Worm (Caenorhabditis elegans) whole organism, L2 larva: ENCODE data around the gene nhr-6.
A peak's percentile ranks its signal among the peaks of the same experiment; 100 is the strongest.

ENCODE experiments used
- C34F6.9 ChIP-seq: fragments of 150-350 bp; optimal IDR thresholded peaks from 2 replicates; lab custom pipeline; 2014; ENCODE audit warnings: missing biosample characterization, missing genetic modification characterization
- F13H6.1 ChIP-seq: sonication (generic microtip); optimal IDR thresholded peaks from 2 replicates; lab custom pipeline; 2016; ENCODE audit warnings: missing genetic modification characterization, missing compliant biosample characterization
- R02D3.7 ChIP-seq: fragments of 150-350 bp; optimal IDR thresholded peaks from 2 replicates; lab custom pipeline; 2014; ENCODE audit warnings: missing biosample characterization, missing genetic modification characterization
- Y55F3AM.14 ChIP-seq: fragments of 200-800 bp; sonication (Bioruptor generic); optimal IDR thresholded peaks from 2 replicates; lab custom pipeline; 2018; ENCODE audit warnings: mild to moderate bottlenecking, missing genetic modification characterization, missing compliant biosample characterization
- ZK546.5 ChIP-seq: sonication (generic microtip); optimal IDR thresholded peaks from 2 replicates; lab custom pipeline; 2017; ENCODE audit warnings: missing biosample characterization, missing genetic modification characterization
- ama-1 ChIP-seq: fragments of 150-350 bp; optimal IDR thresholded peaks from 2 replicates; lab custom pipeline; 2018; ENCODE audit warnings: inconsistent platforms
- blmp-1 ChIP-seq: sonication (generic microtip); optimal IDR thresholded peaks from 2 replicates; lab custom pipeline; 2017; ENCODE audit warnings: missing genetic modification characterization, mild to moderate bottlenecking, missing compliant biosample characterization, antibody characterized with exemption, moderate library complexity; ENCODE audit not compliant: insufficient read depth
- crh-2 ChIP-seq: sonication (generic microtip); optimal IDR thresholded peaks from 2 replicates; lab custom pipeline; 2017; ENCODE audit warnings: missing biosample characterization, missing genetic modification characterization
- egl-27 ChIP-seq: sonication (generic microtip); optimal IDR thresholded peaks from 3 replicates; lab custom pipeline; 2017; ENCODE audit warnings: missing biosample characterization, missing genetic modification reagents, missing genetic modification characterization
- fos-1 ChIP-seq: fragments of 150-350 bp; optimal IDR thresholded peaks from 2 replicates; lab custom pipeline; 2014; ENCODE audit warnings: missing biosample characterization, missing genetic modification characterization
- lin-11 ChIP-seq: fragments of 150-350 bp; sonication (generic microtip); optimal IDR thresholded peaks from 2 replicates; lab custom pipeline; 2014; ENCODE audit warnings: missing biosample characterization, missing genetic modification characterization, inconsistent platforms, mixed read lengths
- lin-13 ChIP-seq: fragments of 150-350 bp; optimal IDR thresholded peaks from 2 replicates; lab custom pipeline; 2014; ENCODE audit warnings: missing biosample characterization, missing genetic modification reagents, missing genetic modification characterization
- lin-39 ChIP-seq: fragments of 150-350 bp; optimal IDR thresholded peaks from 2 replicates; lab custom pipeline; 2014; ENCODE audit warnings: missing biosample characterization, missing genetic modification reagents, missing genetic modification characterization
- lsy-2 ChIP-seq, 2 experiments: fragments of 150-350 bp in 1 of 2; sonication (generic microtip) in 1 of 2; optimal IDR thresholded peaks; 2 replicates each; lab custom pipeline; 2014 to 2017; ENCODE audit warnings: missing biosample characterization in 2 of 2, missing genetic modification characterization in 2 of 2
- mab-5 ChIP-seq: fragments of 150-350 bp; optimal IDR thresholded peaks from 2 replicates; lab custom pipeline; 2014; ENCODE audit warnings: missing biosample characterization, missing genetic modification characterization
- mbf-1 ChIP-seq: sonication (generic microtip); optimal IDR thresholded peaks from 2 replicates; lab custom pipeline; 2017; ENCODE audit warnings: missing biosample characterization, missing genetic modification characterization
- mdl-1 ChIP-seq, 2 experiments: fragments of 150-350 bp in 1 of 2; sonication (generic microtip) in 1 of 2; optimal IDR thresholded peaks; 2 replicates each; lab custom pipeline; 2017; ENCODE audit warnings: missing biosample characterization in 2 of 2, missing genetic modification characterization in 2 of 2
- nhr-12 ChIP-seq: fragments of 150-350 bp; optimal IDR thresholded peaks from 2 replicates; lab custom pipeline; 2014; ENCODE audit warnings: missing biosample characterization, missing genetic modification characterization
- nhr-129 ChIP-seq: fragments of 150-350 bp; optimal IDR thresholded peaks from 2 replicates; lab custom pipeline; 2014; ENCODE audit warnings: missing biosample characterization, missing genetic modification characterization
- nhr-21 ChIP-seq: fragments of 150-350 bp; optimal IDR thresholded peaks from 2 replicates; lab custom pipeline; 2014; ENCODE audit warnings: missing biosample characterization, missing genetic modification characterization
- nhr-23 ChIP-seq: fragments of 150-350 bp; optimal IDR thresholded peaks from 2 replicates; lab custom pipeline; 2014; ENCODE audit warnings: missing biosample characterization, missing genetic modification reagents, missing genetic modification characterization
- nhr-237 ChIP-seq: fragments of 150-350 bp; optimal IDR thresholded peaks from 2 replicates; lab custom pipeline; 2014; ENCODE audit warnings: missing biosample characterization, missing genetic modification characterization
- nhr-25 ChIP-seq: fragments of 150-350 bp; sonication (generic microtip); optimal IDR thresholded peaks from 3 replicates; lab custom pipeline; 2014; ENCODE audit warnings: missing biosample characterization, missing genetic modification characterization
- nhr-6 ChIP-seq: fragments of 150-350 bp; optimal IDR thresholded peaks from 2 replicates; lab custom pipeline; 2014; ENCODE audit warnings: missing biosample characterization, missing genetic modification characterization
- sem-4 ChIP-seq: fragments of 150-350 bp; optimal IDR thresholded peaks from 2 replicates; lab custom pipeline; 2014; ENCODE audit warnings: missing biosample characterization, missing genetic modification reagents, missing genetic modification characterization
- skn-1 ChIP-seq: sonication (generic microtip); optimal IDR thresholded peaks from 2 replicates; lab custom pipeline; 2017; ENCODE audit warnings: missing biosample characterization, missing genetic modification characterization
- sma-9 ChIP-seq, 2 experiments: fragments of 150-350 bp in 1 of 2; sonication (generic microtip) in 1 of 2; optimal IDR thresholded peaks; 2 replicates each; lab custom pipeline; 2014 to 2016; ENCODE audit warnings: missing genetic modification characterization in 2 of 2, mild to moderate bottlenecking in 1 of 2, missing biosample characterization in 1 of 2, missing compliant biosample characterization in 1 of 2, missing genetic modification reagents in 1 of 2, moderate library complexity in 1 of 2
- unc-55 ChIP-seq: fragments of 150-350 bp; sonication (generic microtip); optimal IDR thresholded peaks from 3 replicates; lab custom pipeline; 2014; ENCODE audit warnings: missing biosample characterization, missing genetic modification reagents, missing genetic modification characterization
- unc-62 ChIP-seq: fragments of 150-350 bp; optimal IDR thresholded peaks from 2 replicates; lab custom pipeline; 2014; ENCODE audit warnings: missing biosample characterization, missing genetic modification reagents, missing genetic modification characterization
- zag-1 ChIP-seq: fragments of 150-350 bp; optimal IDR thresholded peaks from 2 replicates; lab custom pipeline; 2014; ENCODE audit warnings: missing biosample characterization, missing genetic modification characterization
- ztf-11 ChIP-seq: sonication (generic microtip); optimal IDR thresholded peaks from 2 replicates; lab custom pipeline; 2017; ENCODE audit warnings: missing biosample characterization, missing genetic modification characterization

Gene nhr-6

ce11 chrIII:3573281-3573680, at the start of gene nhr-6:
TSS of gene nhr-6 (plus strand) at chrIII:3573581.
- TF ChIP-seq nhr-12 (no peak), Y55F3AM.14 (GFP tag; lab: Kevin White, UChicago) (no peak), nhr-23 (no peak), crh-2 (tag; lab: Kevin White, UChicago) (no peak), sem-4 (tag; lab: Kevin White, UChicago) (no peak), ZK546.5 (tag; lab: Kevin White, UChicago) (no peak), R02D3.7 (tag; lab: Kevin White, UChicago) (no peak), lin-13 (GFP tag; lab: Kevin White, UChicago) (no peak), egl-27 (tag; lab: Kevin White, UChicago) (no peak), ztf-11 (tag; lab: Kevin White, UChicago) (no peak), sma-9 (GFP tag; optimal IDR thresholded peaks at IDR 0.05; lab: Kevin White, UChicago) (no peak), sma-9 (tag; optimal IDR thresholded peaks at IDR 0.05; lab: Kevin White, UChicago) (no peak), zag-1 (no peak), nhr-25 (tag; lab: Kevin White, UChicago) (no peak), unc-62 (GFP tag; lab: Kevin White, UChicago) (no peak)

DNA sequence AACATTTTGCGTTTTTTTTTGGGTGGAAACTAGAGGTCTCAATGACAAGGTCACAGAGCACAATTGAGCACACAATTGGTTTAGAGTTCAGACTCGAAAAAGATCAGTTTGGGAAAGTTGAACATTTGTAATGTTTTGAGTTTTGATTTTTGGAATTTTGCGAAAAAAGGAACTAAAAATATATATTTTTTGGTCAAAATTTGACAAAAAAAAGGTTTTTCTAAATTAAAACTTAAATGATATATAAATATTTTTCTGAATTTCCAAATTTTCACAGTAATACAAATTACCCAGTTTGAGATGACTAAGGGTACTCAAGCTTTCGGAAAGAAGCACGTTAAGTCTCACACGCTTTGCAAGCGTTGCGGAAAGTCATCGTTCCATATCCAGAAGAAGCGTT, 45.0 kb upstream of the nhr-6 start, which contains the start of gene rpl-37:
Gene rpl-37 (plus strand): TSS at position 301 of the 400 bp plus-strand sequence.
- TF ChIP-seq lin-11 (tag; lab: Kevin White, UChicago) (no peak), nhr-129 (tag; lab: Kevin White, UChicago) (no peak), lin-39 (tag; lab: Kevin White, UChicago) (no peak), ztf-11 (tag; lab: Kevin White, UChicago) (no peak), nhr-21 (no peak), mdl-1 (tag; optimal IDR thresholded peaks at IDR 0.05; lab: Kevin White, UChicago) (no peak), blmp-1 (tag; lab: Kevin White, UChicago) (no peak), skn-1 (tag; lab: Kevin White, UChicago) (no peak)

DNA sequence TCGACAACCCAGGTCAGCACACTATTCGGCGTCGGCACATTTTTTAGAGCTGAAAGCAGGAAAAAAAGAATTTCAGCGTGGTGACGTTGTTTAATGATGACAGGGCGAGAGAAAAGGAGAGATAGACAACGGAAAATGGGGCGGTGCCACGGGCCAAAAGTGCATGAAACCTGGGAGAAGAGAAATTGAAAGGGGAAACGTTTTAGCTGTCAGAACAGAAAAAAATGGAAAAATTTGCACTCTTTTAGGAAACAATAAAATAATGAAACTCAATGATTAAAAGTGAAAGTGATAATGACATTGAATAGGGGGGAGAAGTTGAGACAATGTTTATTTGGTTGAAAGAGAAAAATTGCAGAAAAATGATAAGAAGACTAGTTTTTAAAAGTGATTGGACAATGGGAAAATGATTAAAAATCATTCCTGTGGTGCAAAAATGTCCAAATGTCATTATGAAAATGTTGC, 43.6 kb upstream of the nhr-6 start, which contains the start of gene pitp-1:
Gene pitp-1 (minus strand): TSS at position 51 of the 465 bp plus-strand sequence.
- TF ChIP-seq crh-2 (tag; lab: Kevin White, UChicago) (peak; percentile 0), F13H6.1 (tag; lab: Kevin White, UChicago) (peak; percentile 15), fos-1 (tag; lab: Kevin White, UChicago) (peak; percentile 76), ama-1 (lab: Kevin White, UChicago) (no peak), sem-4 (tag; lab: Kevin White, UChicago) (no peak), blmp-1 (tag; lab: Kevin White, UChicago) (peak; percentile 70)

DNA sequence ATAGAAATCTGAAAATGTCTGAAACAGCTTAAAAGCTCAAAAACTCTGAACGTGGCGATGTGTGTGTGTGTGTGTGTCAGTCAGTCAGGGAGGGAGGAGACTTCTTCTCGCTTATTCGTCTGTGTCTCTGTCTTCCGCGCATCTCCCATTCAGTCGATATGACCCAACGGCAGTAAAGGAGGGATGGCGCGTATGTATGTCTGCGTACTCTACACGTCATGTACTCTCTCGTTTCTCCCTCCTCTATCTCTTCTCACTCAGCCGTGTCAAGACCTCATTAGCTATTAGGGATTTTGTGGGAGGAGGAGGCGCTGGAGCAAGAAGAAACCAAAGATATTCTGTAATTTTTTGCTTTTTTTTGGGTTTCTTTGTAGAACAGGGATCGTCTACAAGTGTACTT, 41.3 kb upstream of the nhr-6 start:
- TF ChIP-seq lin-13 (GFP tag; lab: Kevin White, UChicago), result peak; percentile 45
- TF ChIP-seq fos-1 (tag; lab: Kevin White, UChicago), result peak; percentile 47
- TF ChIP-seq sma-9 (GFP tag; optimal IDR thresholded peaks at IDR 0.05; lab: Kevin White, UChicago), result peak; percentile 68
- no peak for TF ChIP-seq sma-9 (tag; optimal IDR thresholded peaks at IDR 0.05; lab: Kevin White, UChicago)
- TF ChIP-seq mbf-1 (tag; lab: Kevin White, UChicago), result no peak
- TF ChIP-seq egl-27 (tag; lab: Kevin White, UChicago), result peak; percentile 62
- TF ChIP-seq unc-55 (GFP tag; lab: Kevin White, UChicago), result peak; percentile 84
- peak; percentile 58 for TF ChIP-seq zag-1
- TF ChIP-seq Y55F3AM.14 (GFP tag; lab: Kevin White, UChicago), result no peak
- TF ChIP-seq nhr-21, result peak; percentile 5
- TF ChIP-seq nhr-129 (tag; lab: Kevin White, UChicago), result peak; percentile 91
- TF ChIP-seq crh-2 (tag; lab: Kevin White, UChicago), result peak; percentile 75
- peak; percentile 9 for TF ChIP-seq nhr-6 (tag; lab: Kevin White, UChicago)
- peak; percentile 77 for TF ChIP-seq F13H6.1 (tag; lab: Kevin White, UChicago)
- peak; percentile 57 for TF ChIP-seq lin-11 (tag; lab: Kevin White, UChicago)
- TF ChIP-seq mab-5 (tag; lab: Kevin White, UChicago), result peak; percentile 18
- no peak for TF ChIP-seq nhr-237 (tag; lab: Kevin White, UChicago)
- TF ChIP-seq C34F6.9, result peak; percentile 92
- TF ChIP-seq mdl-1 (tag; optimal IDR thresholded peaks at IDR 0.05; lab: Kevin White, UChicago), result peak in 1 of 2 experiments; percentile 11
- TF ChIP-seq lsy-2 (tag; optimal IDR thresholded peaks at IDR 0.05; lab: Kevin White, UChicago), result peak; percentile 48 to 78
- TF ChIP-seq skn-1 (tag; lab: Kevin White, UChicago), result no peak

ce11 chrIII:3534185-3534584, 39.2 kb upstream of the nhr-6 start:
- TF ChIP-seq Y55F3AM.14 (GFP tag; lab: Kevin White, UChicago) (no peak), zag-1 (no peak)
